Worm (Caenorhabditis elegans): ENCODE measurements around the gene srh-47.

ce11 chrV:11307781-11308180 is 7.3 kb upstream of the srh-47 start:
- TF ChIP-seq ces-1 (GFP tag; optimal IDR thresholded peaks at IDR 0.05): no peak
- no peak for TF ChIP-seq nhr-77 (tag; optimal IDR thresholded peaks at IDR 0.05)
- no peak for TF ChIP-seq dpl-1 (GFP tag; optimal IDR thresholded peaks at IDR 0.05)
- TF ChIP-seq nhr-6 (tag; optimal IDR thresholded peaks at IDR 0.05): no peak
- peak; percentile 9 for TF ChIP-seq nhr-11 (tag; optimal IDR thresholded peaks at IDR 0.05)
- TF ChIP-seq mep-1 (tag; optimal IDR thresholded peaks at IDR 0.05): no peak
- no peak for TF ChIP-seq ceh-62 (tag; optimal IDR thresholded peaks at IDR 0.05)
- TF ChIP-seq ceh-28 (tag; optimal IDR thresholded peaks at IDR 0.05): no peak
- TF ChIP-seq cey-2 (tag; optimal IDR thresholded peaks at IDR 0.05; ENCODE audit: borderline replicate concordance, insufficient read depth): no peak
- no peak for TF ChIP-seq zip-11 (GFP tag; IDR thresholded peaks at IDR 0.05)
- TF ChIP-seq nhr-25 (tag; optimal IDR thresholded peaks at IDR 0.05; ENCODE audit: borderline replicate concordance, insufficient read depth): no peak
- TF ChIP-seq ama-1 (optimal IDR thresholded peaks at IDR 0.05): no peak
- no peak for TF ChIP-seq dve-1 (tag; optimal IDR thresholded peaks at IDR 0.05; ENCODE audit: insufficient read depth)
